Worm (Caenorhabditis elegans) whole organism, L2 larva: ENCODE data around the gene Y43F8B.23.

Source experiments
- ceh-16 ChIP-seq: fragments of 150-350 bp; optimal IDR thresholded peaks from 2 replicates; lab custom pipeline; 2014; ENCODE audit warnings: missing biosample characterization, missing genetic modification characterization
- egl-27 ChIP-seq: sonication (generic microtip); optimal IDR thresholded peaks from 3 replicates; lab custom pipeline; 2017; ENCODE audit warnings: missing biosample characterization, missing genetic modification reagents, missing genetic modification characterization
- lin-11 ChIP-seq: fragments of 150-350 bp; sonication (generic microtip); optimal IDR thresholded peaks from 2 replicates; lab custom pipeline; 2014; ENCODE audit warnings: missing biosample characterization, missing genetic modification characterization, inconsistent platforms, mixed read lengths
- lin-39 ChIP-seq: fragments of 150-350 bp; optimal IDR thresholded peaks from 2 replicates; lab custom pipeline; 2014; ENCODE audit warnings: missing biosample characterization, missing genetic modification reagents, missing genetic modification characterization
- mdl-1 ChIP-seq, 2 experiments: fragments of 150-350 bp in 1 of 2; sonication (generic microtip) in 1 of 2; optimal IDR thresholded peaks; 2 replicates each; lab custom pipeline; 2017; ENCODE audit warnings: missing biosample characterization in 2 of 2, missing genetic modification characterization in 2 of 2
- nhr-23 ChIP-seq: fragments of 150-350 bp; optimal IDR thresholded peaks from 2 replicates; lab custom pipeline; 2014; ENCODE audit warnings: missing biosample characterization, missing genetic modification reagents, missing genetic modification characterization
- nhr-237 ChIP-seq: fragments of 150-350 bp; optimal IDR thresholded peaks from 2 replicates; lab custom pipeline; 2014; ENCODE audit warnings: missing biosample characterization, missing genetic modification characterization
- unc-39 ChIP-seq: fragments of 150-350 bp; optimal IDR thresholded peaks from 2 replicates; lab custom pipeline; 2014; ENCODE audit warnings: missing biosample characterization, missing genetic modification characterization
- unc-55 ChIP-seq: fragments of 150-350 bp; sonication (generic microtip); optimal IDR thresholded peaks from 3 replicates; lab custom pipeline; 2014; ENCODE audit warnings: missing biosample characterization, missing genetic modification reagents, missing genetic modification characterization
- unc-62 ChIP-seq: fragments of 150-350 bp; optimal IDR thresholded peaks from 2 replicates; lab custom pipeline; 2014; ENCODE audit warnings: missing biosample characterization, missing genetic modification reagents, missing genetic modification characterization
- ztf-11 ChIP-seq: sonication (generic microtip); optimal IDR thresholded peaks from 2 replicates; lab custom pipeline; 2017; ENCODE audit warnings: missing biosample characterization, missing genetic modification characterization

- TF ChIP-seq ceh-16 (tag; lab: Kevin White, UChicago), result no peak
- no peak for TF ChIP-seq nhr-237
- no peak for TF ChIP-seq unc-62 (GFP tag; lab: Kevin White, UChicago)
- TF ChIP-seq ztf-11 (tag; lab: Kevin White, UChicago), result no peak
- TF ChIP-seq nhr-23 (tag; lab: Kevin White, UChicago), result no peak
- no peak for TF ChIP-seq lin-11 (tag; lab: Kevin White, UChicago)
- TF ChIP-seq egl-27 (tag; lab: Kevin White, UChicago), result no peak
- TF ChIP-seq unc-39 (tag; lab: Kevin White, UChicago), result no peak
- TF ChIP-seq lin-39 (tag; lab: Kevin White, UChicago), result no peak
- no peak for TF ChIP-seq mdl-1 (tag; optimal IDR thresholded peaks at IDR 0.05; lab: Kevin White, UChicago)
- no peak for TF ChIP-seq unc-55
Observed at ce11 chrV:19513552-19513951, 46.1 kb upstream of the Y43F8B.23 start, which contains the start of gene phy-4.
